Worm (Caenorhabditis elegans): ENCODE measurements around the gene T05A7.13.

T05A7.13 gene

DNA sequence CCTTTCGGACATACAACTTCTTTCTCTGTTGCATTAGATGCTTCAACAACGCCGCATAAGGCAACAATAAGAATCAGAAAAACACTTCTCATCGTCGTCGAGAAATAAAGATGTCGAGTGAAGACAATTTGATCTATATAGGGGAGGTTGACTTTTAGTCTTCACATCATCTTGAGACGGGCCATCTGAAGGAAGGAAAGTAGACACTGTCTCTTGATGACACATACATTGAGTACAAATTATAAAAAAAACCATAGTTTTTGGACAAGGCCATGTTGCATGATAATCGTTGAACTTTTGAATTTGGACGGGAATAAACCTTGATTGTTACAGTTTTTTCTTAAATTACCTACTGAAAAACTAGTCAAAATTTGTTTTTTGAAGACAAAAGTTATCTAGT lies 39.5 kb downstream of the T05A7.13 start, which contains the start of gene clec-139:
Gene clec-139, minus strand, starts transcription at position 101 of the 400 bp plus-strand sequence.
- TF ChIP-seq unc-62 (GFP tag; optimal IDR thresholded peaks at IDR 0.05): no peak
- no peak for TF ChIP-seq F10E7.11 (tag; optimal IDR thresholded peaks at IDR 0.05)
- no peak for TF ChIP-seq dpl-1 (GFP tag; optimal IDR thresholded peaks at IDR 0.05)
- no peak for TF ChIP-seq lin-54 (GFP tag; optimal IDR thresholded peaks at IDR 0.05)
- no peak for TF ChIP-seq hlh-26 (GFP tag; conservative IDR thresholded peaks at IDR 0.05)
- no peak for TF ChIP-seq ztf-28 (GFP tag; IDR thresholded peaks at IDR 0.05)

DNA sequence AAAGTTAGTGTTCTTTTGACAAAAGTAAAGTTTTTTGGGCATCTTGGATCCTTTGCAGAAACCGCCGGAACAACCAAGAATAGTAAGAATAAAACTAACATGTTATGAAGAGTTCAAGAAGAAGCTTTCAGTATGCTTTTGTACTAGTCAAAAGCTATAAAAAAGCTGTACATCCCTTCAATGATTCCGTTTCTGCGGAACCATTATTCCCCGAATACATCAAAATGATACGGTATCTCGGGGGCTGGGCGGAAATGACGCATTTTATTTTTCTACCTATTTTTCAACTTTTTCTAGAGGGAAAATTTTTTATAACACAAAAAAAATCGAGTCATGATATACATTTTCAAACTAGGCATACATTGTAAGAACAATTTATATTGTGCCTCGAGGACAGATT lies 41.5 kb downstream of the T05A7.13 start, which contains the start of gene clec-138:
Gene clec-138, minus strand, starts transcription at position 101 of the 400 bp plus-strand sequence.
- no peak for TF ChIP-seq lin-26 (GFP tag; IDR thresholded peaks at IDR 0.05)
- no peak for TF ChIP-seq akir-1 (GFP tag; optimal IDR thresholded peaks at IDR 0.05)
- no peak for TF ChIP-seq let-526 (GFP tag; IDR thresholded peaks at IDR 0.05)
- TF ChIP-seq B0035.1 (tag; optimal IDR thresholded peaks at IDR 0.05): no peak
- no peak for TF ChIP-seq die-1 (tag; optimal IDR thresholded peaks at IDR 0.05)
- TF ChIP-seq fkh-3 (tag; optimal IDR thresholded peaks at IDR 0.05): no peak
- TF ChIP-seq ccch-3 (GFP tag; optimal IDR thresholded peaks at IDR 0.05): no peak
- no peak for TF ChIP-seq K12H6.12 (tag; optimal IDR thresholded peaks at IDR 0.05)
- no peak for TF ChIP-seq hlh-26 (GFP tag; conservative IDR thresholded peaks at IDR 0.05)

DNA sequence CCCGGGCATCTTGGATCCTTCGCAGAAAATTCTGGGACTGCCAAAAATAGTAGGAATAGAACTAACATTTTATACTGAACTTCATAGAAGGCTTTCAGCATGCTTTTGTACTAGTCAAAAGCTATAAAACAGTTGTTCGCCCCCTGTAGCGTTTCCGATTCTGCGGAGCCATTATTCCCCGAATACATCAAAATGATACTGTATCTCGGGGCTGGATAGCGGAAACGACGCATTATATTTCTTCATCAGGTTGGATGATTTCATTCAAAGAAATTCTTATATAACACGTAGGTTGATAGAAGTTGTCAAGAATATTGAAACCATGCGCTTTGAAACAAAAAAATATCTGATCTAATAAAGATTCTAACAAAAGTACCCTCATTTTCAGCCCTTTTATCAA lies 43.2 kb downstream of the T05A7.13 start, which contains the start of gene clec-137:
Gene clec-137, minus strand, starts transcription at position 101 of the 400 bp plus-strand sequence.
- TF ChIP-seq unc-62 (GFP tag; optimal IDR thresholded peaks at IDR 0.05) (no peak), nfya-2 (GFP tag; IDR thresholded peaks at IDR 0.05) (no peak), ZK185.1 (tag; optimal IDR thresholded peaks at IDR 0.05; ENCODE audit: poor library complexity, severe bottlenecking) (no peak), pbrm-1 (GFP tag; IDR thresholded peaks at IDR 0.05) (no peak), somi-1 (GFP tag; optimal IDR thresholded peaks at IDR 0.05) (no peak), ekl-4 (GFP tag; IDR thresholded peaks at IDR 0.05) (no peak), B0336.3 (GFP tag; IDR thresholded peaks at IDR 0.05) (no peak), ama-1 (optimal IDR thresholded peaks at IDR 0.05) (no peak), ama-1 (GFP tag; optimal IDR thresholded peaks at IDR 0.05) (no peak), cebp-1 (GFP tag; IDR thresholded peaks at IDR 0.05) (no peak), cebp-1 (tag; optimal IDR thresholded peaks at IDR 0.05) (no peak), B0261.1 (tag; optimal IDR thresholded peaks at IDR 0.05) (no peak), bed-1 (GFP tag; IDR thresholded peaks at IDR 0.05) (no peak), K11D2.4 (GFP tag; IDR thresholded peaks at IDR 0.05) (no peak), repo-1 (tag; optimal IDR thresholded peaks at IDR 0.05) (no peak), gei-17 (GFP tag; optimal IDR thresholded peaks at IDR 0.05) (no peak)

DNA sequence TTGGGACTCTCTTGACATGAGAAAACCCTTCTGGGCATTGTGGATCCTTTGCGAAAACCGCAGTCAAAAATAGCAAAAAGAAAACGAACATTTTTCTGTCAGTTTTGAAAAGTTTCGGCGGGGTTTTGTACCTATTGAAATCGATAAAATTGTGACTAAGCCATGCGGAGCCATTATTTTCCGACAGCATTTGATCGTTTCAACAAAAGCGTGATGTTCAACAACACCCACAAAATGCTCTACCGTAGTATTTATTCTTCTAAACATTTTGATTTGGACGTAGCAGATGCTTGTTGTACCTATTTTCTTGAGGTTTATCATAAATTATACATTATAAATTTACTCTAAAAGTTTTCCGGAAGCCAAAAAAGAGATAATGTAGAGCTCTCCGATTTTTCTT lies 44.7 kb downstream of the T05A7.13 start, which contains the start of gene clec-136:
Gene clec-136, minus strand, starts transcription at position 101 of the 400 bp plus-strand sequence.
- TF ChIP-seq B0261.1 (tag; optimal IDR thresholded peaks at IDR 0.05) (no peak), T07F8.4 (tag; optimal IDR thresholded peaks at IDR 0.05) (no peak), dpff-1 (tag; optimal IDR thresholded peaks at IDR 0.05) (no peak), nfya-2 (GFP tag; IDR thresholded peaks at IDR 0.05) (no peak), nhr-27 (tag; optimal IDR thresholded peaks at IDR 0.05) (no peak), lir-1 (GFP tag; conservative IDR thresholded peaks at IDR 0.05) (no peak), nhr-179 (tag; optimal IDR thresholded peaks at IDR 0.05) (no peak), unc-62 (GFP tag; optimal IDR thresholded peaks at IDR 0.05) (no peak), hlh-26 (GFP tag; conservative IDR thresholded peaks at IDR 0.05) (no peak), attf-5 (GFP tag; optimal IDR thresholded peaks at IDR 0.05) (no peak), ceh-79 (tag; optimal IDR thresholded peaks at IDR 0.05) (no peak), cebp-2 (GFP tag; IDR thresholded peaks at IDR 0.05) (no peak), F22D6.2 (tag; optimal IDR thresholded peaks at IDR 0.05) (no peak), bed-2 (GFP tag; IDR thresholded peaks at IDR 0.05) (no peak), ama-1 (optimal IDR thresholded peaks at IDR 0.05) (no peak), ama-1 (GFP tag; optimal IDR thresholded peaks at IDR 0.05) (no peak), K11D2.4 (GFP tag; IDR thresholded peaks at IDR 0.05) (no peak)
